Worm (Caenorhabditis elegans): ENCODE measurements around the gene far-1.
A peak's percentile ranks its signal among the peaks of the same experiment; 100 is the strongest.

Gene far-1

ce11 chrIII:9035037-9035436 is 45.9 kb downstream of the far-1 start:
- TF ChIP-seq nhr-28 (tag; optimal IDR thresholded peaks at IDR 0.05) (peak; percentile 46), daf-16 (GFP tag; optimal IDR thresholded peaks at IDR 0.05) (no peak), daf-16 (tag; optimal IDR thresholded peaks at IDR 0.05) (peak; percentile 66), dve-1 (tag; optimal IDR thresholded peaks at IDR 0.05; ENCODE audit: insufficient read depth) (peak; percentile 83), tra-1 (GFP tag; IDR thresholded peaks at IDR 0.05) (0 out of 2 replicates have a peak, but pooled peaks have one; percentile 23), hlh-11 (tag; optimal IDR thresholded peaks at IDR 0.05) (peak; percentile 46), spr-3 (GFP tag; optimal IDR thresholded peaks at IDR 0.05) (no peak), zag-1 (tag; optimal IDR thresholded peaks at IDR 0.05) (no peak), fkh-10 (GFP tag; optimal IDR thresholded peaks at IDR 0.05) (no peak), snpc-1.2 (GFP tag; IDR thresholded peaks at IDR 0.05) (no peak), ceh-62 (tag; optimal IDR thresholded peaks at IDR 0.05) (no peak), pqm-1 (tag; optimal IDR thresholded peaks at IDR 0.05) (peak; percentile 88), dmd-6 (GFP tag; IDR thresholded peaks at IDR 0.05) (peak; percentile 53), php-3 (GFP tag; IDR thresholded peaks at IDR 0.05) (peak; percentile 87)

DNA sequence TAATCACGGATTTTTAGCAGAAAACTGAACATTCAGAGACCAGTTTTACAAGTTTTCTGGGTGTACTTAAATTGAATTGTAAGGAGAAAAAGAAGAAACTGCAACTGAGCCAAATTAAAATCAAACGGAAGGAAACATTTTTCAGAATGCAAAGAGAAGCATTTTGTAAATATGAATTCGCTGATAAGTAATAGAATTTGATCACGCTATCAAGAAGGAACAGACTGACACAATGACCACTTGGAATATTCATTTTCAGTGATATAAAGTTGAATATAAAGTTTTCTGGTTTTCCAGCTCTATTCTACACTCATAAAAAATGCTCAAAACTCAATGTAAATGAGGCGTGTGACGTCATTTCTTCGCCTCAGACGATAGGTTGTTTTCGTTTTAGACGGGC is 46.8 kb downstream of the far-1 start:
- TF ChIP-seq dmd-6 (GFP tag; IDR thresholded peaks at IDR 0.05): 0 out of 2 replicates have a peak, but pooled peaks have one; percentile 27
- TF ChIP-seq tag-97 (GFP tag; IDR thresholded peaks at IDR 0.05): no peak

DNA sequence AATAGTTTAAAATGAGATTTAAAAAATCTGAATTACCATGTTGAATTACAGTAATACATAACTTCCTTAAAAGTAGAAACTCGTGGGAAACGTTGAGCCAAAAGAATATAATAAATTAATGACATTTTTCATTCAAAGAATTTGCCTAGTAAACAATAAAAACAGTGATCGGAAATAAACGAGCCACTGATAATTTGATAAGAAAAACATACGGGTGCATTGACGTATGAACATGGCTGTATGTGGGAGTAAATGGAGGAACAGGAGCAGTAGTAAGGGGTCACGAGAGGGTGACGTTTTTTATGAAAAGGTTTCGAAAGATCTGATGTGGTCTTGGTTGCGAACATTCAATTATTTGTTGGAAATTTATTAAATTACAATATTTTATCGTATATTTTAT is 50.2 kb downstream of the far-1 start:
- peak; percentile 10 for TF ChIP-seq hlh-30 (tag; optimal IDR thresholded peaks at IDR 0.05; ENCODE audit: insufficient read depth)
- TF ChIP-seq pqm-1 (tag; optimal IDR thresholded peaks at IDR 0.05): peak; percentile 54
- TF ChIP-seq lin-1 (GFP tag; IDR thresholded peaks at IDR 0.05): no peak
- TF ChIP-seq dve-1 (tag; optimal IDR thresholded peaks at IDR 0.05; ENCODE audit: insufficient read depth): peak; percentile 15
- no peak for TF ChIP-seq daf-16 (GFP tag; optimal IDR thresholded peaks at IDR 0.05)
- TF ChIP-seq daf-16 (tag; optimal IDR thresholded peaks at IDR 0.05): peak; percentile 61
- TF ChIP-seq skn-1 (tag; optimal IDR thresholded peaks at IDR 0.05): no peak
- TF ChIP-seq fkh-10 (GFP tag; optimal IDR thresholded peaks at IDR 0.05): no peak
- TF ChIP-seq lsy-2 (tag; optimal IDR thresholded peaks at IDR 0.05): no peak
- TF ChIP-seq ceh-82 (tag; optimal IDR thresholded peaks at IDR 0.05): no peak
- peak; percentile 16 for TF ChIP-seq nhr-77 (tag; optimal IDR thresholded peaks at IDR 0.05)
- TF ChIP-seq nhr-28 (tag; optimal IDR thresholded peaks at IDR 0.05): peak; percentile 13

Data from whole organism, L4 larva.